Worm (Caenorhabditis elegans) whole organism, L4 larva: ENCODE measurements around the gene rsef-1.

Source experiments
- ZK546.5 ChIP-seq, 2 experiments: sonication (generic microtip); optimal IDR thresholded peaks; 2 replicates each; lab custom pipeline; 2017; ENCODE audit warnings: missing biosample characterization in 2 of 2, missing genetic modification characterization in 2 of 2
- aly-2 ChIP-seq: sonication (generic microtip); optimal IDR thresholded peaks from 2 replicates; lab custom pipeline; 2018; ENCODE audit warnings: missing biosample characterization, missing genetic modification characterization
- daf-12 ChIP-seq: fragments of 150-350 bp; optimal IDR thresholded peaks from 2 replicates; lab custom pipeline; 2014; ENCODE audit warnings: missing biosample characterization, missing genetic modification reagents, missing genetic modification characterization
- dmd-8 ChIP-seq: fragments of 200-800 bp; sonication (Bioruptor generic); IDR thresholded peaks from 2 replicates; pipeline ENCODE4 v1.3.6; 2022; ENCODE audit warnings: missing genetic modification characterization, missing compliant biosample characterization
- hlh-11 ChIP-seq: fragments of 200-800 bp; sonication (Bioruptor generic); optimal IDR thresholded peaks from 2 replicates; lab custom pipeline; 2018; ENCODE audit warnings: mild to moderate bottlenecking, missing genetic modification characterization, missing compliant biosample characterization
- lin-15B ChIP-seq: fragments of 150-350 bp; sonication (generic microtip); optimal IDR thresholded peaks from 3 replicates; lab custom pipeline; 2014; ENCODE audit warnings: missing biosample characterization, missing genetic modification characterization
- lsy-2 ChIP-seq, 2 experiments: fragments of 150-350 bp in 1 of 2; sonication (generic microtip) in 1 of 2; optimal IDR thresholded peaks; 2 replicates each; lab custom pipeline; 2014 to 2017; ENCODE audit warnings: missing biosample characterization in 2 of 2, missing genetic modification characterization in 2 of 2
- mdl-1 ChIP-seq, 2 experiments: fragments of 150-350 bp in 1 of 2; sonication (generic microtip) in 1 of 2; optimal IDR thresholded peaks; 2 replicates each; lab custom pipeline; 2014 to 2017; ENCODE audit warnings: missing biosample characterization in 2 of 2, missing genetic modification characterization in 2 of 2
- mep-1 ChIP-seq: fragments of 150-350 bp; sonication (generic microtip); optimal IDR thresholded peaks from 3 replicates; lab custom pipeline; 2014; ENCODE audit warnings: missing biosample characterization, missing genetic modification characterization
- nhr-237 ChIP-seq: sonication (generic microtip); optimal IDR thresholded peaks from 2 replicates; lab custom pipeline; 2017; ENCODE audit warnings: missing biosample characterization, missing genetic modification characterization
- nhr-28 ChIP-seq: fragments of 150-350 bp; optimal IDR thresholded peaks from 2 replicates; lab custom pipeline; 2014; ENCODE audit warnings: missing biosample characterization, missing genetic modification characterization
- unc-39 ChIP-seq: sonication (generic microtip); optimal IDR thresholded peaks from 2 replicates; lab custom pipeline; 2017; ENCODE audit warnings: missing biosample characterization, missing genetic modification characterization
- ztf-11 ChIP-seq: fragments of 150-350 bp; optimal IDR thresholded peaks from 2 replicates; lab custom pipeline; 2014; ENCODE audit warnings: missing biosample characterization, missing genetic modification characterization

- TF ChIP-seq unc-39, result no peak
- no peak for TF ChIP-seq daf-12 (tag; lab: Kevin White, UChicago)
- no peak for TF ChIP-seq nhr-28 (tag; lab: Kevin White, UChicago)
- no peak for TF ChIP-seq nhr-237 (tag; lab: Kevin White, UChicago)
- TF ChIP-seq lsy-2 (tag; optimal IDR thresholded peaks at IDR 0.05; lab: Kevin White, UChicago), result no peak
- TF ChIP-seq ztf-11 (tag; lab: Kevin White, UChicago), result no peak
- TF ChIP-seq mep-1, result no peak
- TF ChIP-seq lin-15B, result no peak
- no peak for TF ChIP-seq dmd-8 (GFP tag; lab: Robert Waterston, UW)
- no peak for TF ChIP-seq mdl-1 (tag; optimal IDR thresholded peaks at IDR 0.05; lab: Kevin White, UChicago)
- no peak for TF ChIP-seq aly-2 (tag; lab: Kevin White, UChicago)
- TF ChIP-seq hlh-11 (tag; lab: Kevin White, UChicago), result no peak
- TF ChIP-seq ZK546.5 (tag; optimal IDR thresholded peaks at IDR 0.05; lab: Kevin White, UChicago), result no peak
These were observed 30.2 kb upstream of the rsef-1 start, which contains the start of gene pccb-1 for ce11 chrX:3089423-3089822.
